Fruit fly (Drosophila melanogaster) whole organism, wandering third instar larva: Measurements from ENCODE around the gene CG17568.

Source experiments
- Abd-B ChIP-seq: fragments of >200 bp; optimal IDR thresholded peaks from 2 replicates; lab custom pipeline; 2017; ENCODE audit warnings: missing biosample characterization, missing genetic modification characterization
- CG32264 ChIP-seq: fragments of 200-800 bp; sonication (Bioruptor generic); optimal IDR thresholded peaks from 2 replicates; lab custom pipeline; 2016; ENCODE audit warnings: missing biosample characterization, missing genetic modification characterization
- CG9705 ChIP-seq: fragments of 200-800 bp; sonication (Bioruptor generic); optimal IDR thresholded peaks from 2 replicates; lab custom pipeline; 2018; ENCODE audit warnings: missing biosample characterization, mild to moderate bottlenecking, missing genetic modification characterization
- CrebA ChIP-seq: fragments of 200-800 bp; sonication (Bioruptor generic); optimal IDR thresholded peaks from 2 replicates; lab custom pipeline; 2016; ENCODE audit warnings: missing biosample characterization, mild to moderate bottlenecking, missing genetic modification characterization, borderline replicate concordance
- Dfd ChIP-seq: fragments of >200 bp; optimal IDR thresholded peaks from 2 replicates; lab custom pipeline; 2017; ENCODE audit warnings: missing biosample characterization, missing genetic modification characterization
- Dif ChIP-seq: fragments of 200-275, 200-300 bp; sonication (Bioruptor generic); optimal IDR thresholded peaks from 2 replicates; lab custom pipeline; 2018; ENCODE audit warnings: missing biosample characterization, missing genetic modification characterization; ENCODE audit not compliant: partially characterized antibody
- GATAd ChIP-seq: sonication (Bioruptor generic); optimal IDR thresholded peaks from 2 replicates; lab custom pipeline; 2016; ENCODE audit warnings: missing biosample characterization, missing genetic modification characterization
- HLH106 ChIP-seq: fragments of 200-800 bp; optimal IDR thresholded peaks from 3 replicates; lab custom pipeline; 2019; ENCODE audit warnings: missing biosample characterization, mild to moderate bottlenecking, missing genetic modification characterization, moderate library complexity
- Hnf4 ChIP-seq: fragments of 200-800 bp; sonication (Bioruptor generic); optimal IDR thresholded peaks from 2 replicates; lab custom pipeline; 2016; ENCODE audit warnings: missing biosample characterization, mild to moderate bottlenecking, missing genetic modification characterization
- Hr78 ChIP-seq: fragments of >200 bp; optimal IDR thresholded peaks from 2 replicates; lab custom pipeline; 2017; ENCODE audit warnings: missing biosample characterization, missing genetic modification characterization
- Hr83 ChIP-seq: fragments of 200-300 bp; sonication (Bioruptor generic); optimal IDR thresholded peaks from 2 replicates; lab custom pipeline; 2016; ENCODE audit warnings: missing biosample characterization, mild to moderate bottlenecking, missing genetic modification characterization, moderate library complexity; ENCODE audit not compliant: poor library complexity, severe bottlenecking
- Jra ChIP-seq: sonication (Bioruptor generic); optimal IDR thresholded peaks from 2 replicates; lab custom pipeline; 2016; ENCODE audit warnings: missing biosample characterization, missing genetic modification characterization
- Mio ChIP-seq: sonication (Bioruptor generic); optimal IDR thresholded peaks from 2 replicates; lab custom pipeline; 2016; ENCODE audit warnings: missing biosample characterization, missing genetic modification characterization
- Myc ChIP-seq: fragments of >200 bp; optimal IDR thresholded peaks from 2 replicates; lab custom pipeline; 2017
- N ChIP-seq: fragments of >200 bp; optimal IDR thresholded peaks from 2 replicates; lab custom pipeline; 2018; ENCODE audit warnings: missing biosample characterization, missing external identifiers, missing genetic modification characterization
- OdsH ChIP-seq: fragments of 200-800 bp; sonication (Bioruptor generic); optimal IDR thresholded peaks from 2 replicates; lab custom pipeline; 2016; ENCODE audit warnings: missing biosample characterization, mild to moderate bottlenecking, missing genetic modification characterization
- Rel ChIP-seq, 2 experiments: fragments of 200-800 bp; sonication (Bioruptor generic) in 1 of 2; optimal IDR thresholded peaks; 2 replicates in 1 of 2; 3 replicates in 1 of 2; lab custom pipeline; 2016 to 2019; ENCODE audit warnings: mild to moderate bottlenecking in 2 of 2, missing biosample characterization in 2 of 2, missing genetic modification characterization in 2 of 2, moderate library complexity in 1 of 2
- Sp1 ChIP-seq: fragments of 200-800 bp; sonication (Bioruptor generic); optimal IDR thresholded peaks from 3 replicates; lab custom pipeline; 2019; ENCODE audit warnings: missing biosample characterization, mild to moderate bottlenecking, missing genetic modification characterization, moderate library complexity
- Vsx2 ChIP-seq: fragments of 200-300, 225-300 bp; sonication (Bioruptor generic); optimal IDR thresholded peaks from 2 replicates; lab custom pipeline; 2018; ENCODE audit warnings: missing biosample characterization, missing genetic modification characterization; ENCODE audit not compliant: partially characterized antibody
- br ChIP-seq: fragments of 200-800 bp; sonication (Bioruptor generic); optimal IDR thresholded peaks from 2 replicates; lab custom pipeline; 2016; ENCODE audit warnings: missing biosample characterization, missing genetic modification characterization
- brk ChIP-seq: fragments of 200-800 bp; sonication (Bioruptor generic); optimal IDR thresholded peaks from 2 replicates; lab custom pipeline; 2016; ENCODE audit warnings: missing biosample characterization, mild to moderate bottlenecking, missing genetic modification characterization
- dl ChIP-seq, 2 experiments: fragments of 175-275, 200-275 bp in 1 of 2; fragments of 200-275 bp in 1 of 2; sonication (Bioruptor generic); optimal IDR thresholded peaks; lab custom pipeline; 2018; ENCODE audit warnings: mild to moderate bottlenecking in 2 of 2, missing biosample characterization in 2 of 2, missing genetic modification characterization in 2 of 2, moderate library complexity in 2 of 2; ENCODE audit not compliant: partially characterized antibody in 2 of 2, insufficient read depth in 1 of 2
- dmrt93B ChIP-seq: fragments of 200-800 bp; sonication (Bioruptor generic); optimal IDR thresholded peaks from 2 replicates; lab custom pipeline; 2018; ENCODE audit warnings: missing biosample characterization, mild to moderate bottlenecking, missing genetic modification characterization
- dsf ChIP-seq: sonication (Bioruptor generic); optimal IDR thresholded peaks from 2 replicates; lab custom pipeline; 2016; ENCODE audit warnings: missing biosample characterization, missing genetic modification characterization, borderline replicate concordance
- ey ChIP-seq: fragments of 200-800 bp; sonication (Bioruptor generic); optimal IDR thresholded peaks from 2 replicates; lab custom pipeline; 2016; ENCODE audit warnings: missing biosample characterization, missing genetic modification characterization
- foxo ChIP-seq, 2 experiments: fragments of 200-800 bp; sonication (Bioruptor generic); optimal IDR thresholded peaks; 2 replicates in 1 of 2; 3 replicates in 1 of 2; lab custom pipeline; 2016 to 2017; ENCODE audit warnings: missing biosample characterization in 2 of 2, missing genetic modification characterization in 2 of 2
- fru ChIP-seq: fragments of 200-800 bp; sonication (Bioruptor generic); optimal IDR thresholded peaks from 3 replicates; lab custom pipeline; 2016; ENCODE audit warnings: missing biosample characterization, mild to moderate bottlenecking, missing genetic modification characterization
- h ChIP-seq: fragments of 200-800 bp; sonication (Bioruptor generic); optimal IDR thresholded peaks from 3 replicates; lab custom pipeline; 2016; ENCODE audit warnings: missing biosample characterization, mild to moderate bottlenecking, missing genetic modification characterization
- jim ChIP-seq: fragments of 175-275, 200-325 bp; sonication (Bioruptor generic); optimal IDR thresholded peaks from 2 replicates; lab custom pipeline; 2016; ENCODE audit warnings: missing biosample characterization, mild to moderate bottlenecking, missing genetic modification characterization
- lola ChIP-seq: fragments of >200 bp; optimal IDR thresholded peaks from 2 replicates; lab custom pipeline; 2017; ENCODE audit warnings: missing biosample characterization, missing genetic modification characterization
- pan ChIP-seq: fragments of >200 bp; optimal IDR thresholded peaks from 2 replicates; lab custom pipeline; 2017
- psq ChIP-seq: fragments of 200-800 bp; sonication (Bioruptor generic); optimal IDR thresholded peaks from 3 replicates; lab custom pipeline; 2017; ENCODE audit warnings: missing biosample characterization, mild to moderate bottlenecking, missing genetic modification characterization, moderate library complexity
- rgr ChIP-seq: fragments of 200-800 bp; sonication (Bioruptor generic); optimal IDR thresholded peaks from 3 replicates; lab custom pipeline; 2016; ENCODE audit warnings: missing biosample characterization, mild to moderate bottlenecking, missing genetic modification characterization
- sage ChIP-seq: fragments of 200-800 bp; sonication (Bioruptor generic); optimal IDR thresholded peaks from 2 replicates; lab custom pipeline; 2016; ENCODE audit warnings: missing biosample characterization, mild to moderate bottlenecking, missing genetic modification characterization
- sv ChIP-seq: fragments of 200-800 bp; sonication (Bioruptor generic); optimal IDR thresholded peaks from 3 replicates; lab custom pipeline; 2016; ENCODE audit warnings: missing biosample characterization, missing genetic modification characterization
- tai ChIP-seq: sonication (Bioruptor generic); optimal IDR thresholded peaks from 2 replicates; lab custom pipeline; 2016; ENCODE audit warnings: missing biosample characterization, missing genetic modification characterization
- usp ChIP-seq: fragments of >200 bp; optimal IDR thresholded peaks from 2 replicates; lab custom pipeline; 2017; ENCODE audit warnings: missing biosample characterization, missing genetic modification characterization
- woc ChIP-seq: sonication (Bioruptor generic); optimal IDR thresholded peaks from 2 replicates; lab custom pipeline; 2016; ENCODE audit warnings: missing biosample characterization, mild to moderate bottlenecking, missing genetic modification characterization

Gene CG17568

DNA sequence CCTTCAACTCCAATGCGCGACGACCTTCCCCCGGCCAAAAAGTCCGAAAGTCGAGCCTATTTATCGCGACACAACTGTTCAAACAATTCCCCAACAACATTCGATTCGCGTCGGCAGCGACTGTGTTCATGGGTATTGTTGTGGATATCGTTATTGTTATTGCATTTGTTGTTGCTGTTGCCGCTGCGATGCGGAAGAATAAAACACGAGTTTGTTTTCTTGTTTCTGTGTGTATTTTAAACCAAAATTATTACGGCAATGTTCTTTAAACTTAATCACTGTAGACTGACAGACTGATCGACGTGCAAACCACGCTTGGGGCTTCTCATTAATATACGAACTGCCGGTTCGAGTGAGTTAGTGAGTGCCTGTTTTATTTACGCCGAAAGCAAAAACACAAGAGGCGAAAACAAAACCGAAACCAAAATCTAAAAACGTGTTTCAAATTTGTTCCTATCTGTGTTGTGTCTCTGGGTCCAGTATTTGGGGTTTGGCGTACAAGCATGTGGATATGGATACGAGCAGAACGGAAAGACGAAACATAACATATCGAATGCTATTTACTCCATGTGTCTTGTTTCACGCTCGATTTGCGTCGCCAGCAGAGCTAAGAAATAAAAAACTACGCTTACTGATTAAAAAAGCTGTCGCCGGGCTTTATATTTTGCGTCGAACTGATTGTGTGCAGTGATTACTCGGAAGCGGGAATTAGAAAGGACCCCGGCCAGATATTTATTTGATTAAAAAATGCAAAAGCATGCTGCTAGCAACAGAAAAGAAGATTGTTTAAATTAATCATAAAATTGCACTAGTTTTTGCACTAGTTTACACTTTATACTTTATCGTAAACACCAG, 21.7 kb downstream of the CG17568 start:
- TF ChIP-seq fru: peak; percentile 11
- no peak for TF ChIP-seq CG9705 (GFP tag; lab: Kevin White, UChicago)
- no peak for TF ChIP-seq dsf
- no peak for TF ChIP-seq sv
- TF ChIP-seq ey (GFP tag; lab: Kevin White, UChicago): peak; percentile 15
- peak; percentile 87 for TF ChIP-seq Dfd (GFP tag; lab: Kevin White, UChicago)
- peak in 1 of 2 experiments; percentile 24 for TF ChIP-seq foxo (GFP tag; optimal IDR thresholded peaks at IDR 0.05; lab: Kevin White, UChicago)
- TF ChIP-seq Rel (GFP tag; optimal IDR thresholded peaks at IDR 0.05; lab: Kevin White, UChicago): no peak
- TF ChIP-seq Rel (tag; optimal IDR thresholded peaks at IDR 0.05; lab: Kevin White, UChicago): no peak

DNA sequence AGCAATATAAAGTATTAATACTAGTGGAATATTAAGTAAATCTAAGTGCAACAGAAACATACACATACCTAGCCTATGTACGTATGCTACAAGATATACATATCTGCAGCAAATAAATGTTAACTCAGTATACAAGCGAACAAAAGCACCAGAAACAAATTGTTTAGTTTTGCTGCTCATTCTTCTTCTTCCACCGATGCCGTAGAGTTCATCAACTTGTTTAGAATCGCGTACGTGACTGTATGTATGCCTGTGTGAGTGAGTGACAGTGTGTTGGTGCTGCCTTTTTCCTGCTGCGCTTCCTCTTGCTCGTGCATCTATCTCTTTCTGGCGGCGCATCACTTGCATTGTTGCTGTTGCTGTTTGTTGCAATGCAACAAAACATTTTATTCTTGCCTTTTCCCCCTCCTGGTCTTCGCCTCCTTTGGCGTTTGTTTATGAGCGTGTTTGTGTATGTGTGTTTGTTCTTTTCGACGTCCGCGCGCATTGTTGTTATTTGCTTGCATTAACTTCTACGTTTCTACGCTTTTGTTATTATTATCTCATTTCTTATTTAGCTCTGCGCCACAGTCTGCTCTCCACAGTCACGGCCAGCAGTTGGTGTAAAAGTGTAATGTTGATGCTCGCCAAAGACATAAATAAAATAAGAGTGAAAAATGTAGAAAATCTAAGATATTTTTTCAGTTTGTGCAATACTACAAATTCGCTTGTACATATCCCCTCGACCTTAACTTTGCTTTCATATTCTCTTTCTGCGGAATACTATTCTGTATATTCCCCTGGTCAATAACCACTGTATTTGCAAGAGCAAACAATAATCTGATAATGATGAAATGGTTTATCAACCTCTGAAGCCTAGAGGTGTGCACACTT, 22.6 kb downstream of the CG17568 start:
- TF ChIP-seq br (GFP tag; lab: Kevin White, UChicago) (peak; percentile 61), HLH106 (peak; percentile 47), sv (no peak), Abd-B (GFP tag; lab: Kevin White, UChicago) (no peak), psq (GFP tag; lab: Kevin White, UChicago) (peak; percentile 29), jim (GFP tag; lab: Kevin White, UChicago) (no peak), GATAd (GFP tag; lab: Kevin White, UChicago) (no peak), pan (lab: Kevin White, UChicago) (no peak), foxo (GFP tag; optimal IDR thresholded peaks at IDR 0.05; lab: Kevin White, UChicago) (peak in 1 of 2 experiments; percentile 69), lola (GFP tag; lab: Kevin White, UChicago) (no peak), CrebA (no peak), dl (GFP tag; optimal IDR thresholded peaks at IDR 0.05; lab: Kevin White, UChicago; ENCODE audit: insufficient read depth in 1 of 2, partially characterized antibody in 2 of 2) (no peak), brk (GFP tag; lab: Kevin White, UChicago) (no peak), Dfd (GFP tag; lab: Kevin White, UChicago) (no peak), Jra (GFP tag; lab: Kevin White, UChicago) (peak; percentile 31), ey (GFP tag; lab: Kevin White, UChicago) (peak; percentile 66), Myc (no peak), Mio (GFP tag; lab: Kevin White, UChicago) (no peak), Dif (GFP tag; lab: Kevin White, UChicago) (no peak), CG32264 (GFP tag; lab: Kevin White, UChicago) (peak; percentile 51), fru (peak; percentile 59), dmrt93B (GFP tag; lab: Kevin White, UChicago) (peak; percentile 44), woc (GFP tag; lab: Kevin White, UChicago) (peak; percentile 17), Hr83 (GFP tag; lab: Kevin White, UChicago) (peak; percentile 19), dsf (no peak), OdsH (GFP tag; lab: Kevin White, UChicago) (peak; percentile 78), usp (GFP tag; lab: Kevin White, UChicago) (no peak), rgr (GFP tag; lab: Kevin White, UChicago) (peak; percentile 72), CG9705 (GFP tag; lab: Kevin White, UChicago) (no peak), Sp1 (GFP tag; lab: Kevin White, UChicago) (peak; percentile 34), Hnf4 (GFP tag; lab: Kevin White, UChicago) (peak; percentile 30), Hr78 (GFP tag; lab: Kevin White, UChicago) (no peak), Rel (GFP tag; optimal IDR thresholded peaks at IDR 0.05; lab: Kevin White, UChicago) (no peak), Rel (tag; optimal IDR thresholded peaks at IDR 0.05; lab: Kevin White, UChicago) (no peak), sage (GFP tag; lab: Kevin White, UChicago) (no peak), N (GFP tag; lab: Kevin White, UChicago) (no peak), tai (GFP tag; lab: Kevin White, UChicago) (peak; percentile 44), Vsx2 (GFP tag; lab: Kevin White, UChicago) (no peak), h (GFP tag; lab: Kevin White, UChicago) (peak; percentile 57)
- TF ChIP-seq, all 38 proteins: peak for 17
